Worm (Caenorhabditis elegans): Measurements from ENCODE around the gene famh-136.

The famh-136 gene

ce11 chrIII:8887184-8887801, at the start of gene famh-136 (continued):
- peak; percentile 56 for TF ChIP-seq php-3 (GFP tag; IDR thresholded peaks at IDR 0.05)
- TF ChIP-seq dmd-8 (GFP tag; IDR thresholded peaks at IDR 0.05) = no peak
- peak; percentile 90 for TF ChIP-seq nhr-77 (tag; optimal IDR thresholded peaks at IDR 0.05)
- TF ChIP-seq F49E8.2 (tag; optimal IDR thresholded peaks at IDR 0.05; ENCODE audit: borderline replicate concordance) = peak; percentile 11

ce11 chrIII:8838075-8838474, 49.5 kb upstream of the famh-136 start, which contains the start of gene F44E2.4:
F44E2.4 (minus strand) TSS chrIII:8838424.
- no peak for TF ChIP-seq hlh-11 (tag; optimal IDR thresholded peaks at IDR 0.05)
- TF ChIP-seq D1046.2 (GFP tag; IDR thresholded peaks at IDR 0.05) = no peak

ce11 chrIII:8839813-8840212, 47.7 kb upstream of the famh-136 start:
- TF ChIP-seq nhr-10 (tag; optimal IDR thresholded peaks at IDR 0.05) = no peak
- peak in 1 of 2 experiments; percentile 83 for TF ChIP-seq unc-62 (GFP tag; optimal IDR thresholded peaks at IDR 0.05 in 1 of 2)
- no peak for TF ChIP-seq unc-62 (tag; optimal IDR thresholded peaks at IDR 0.05)

- TF ChIP-seq pha-4 (GFP tag; IDR thresholded peaks at IDR 0.05) = no peak
- no peak for TF ChIP-seq pha-4 (tag; optimal IDR thresholded peaks at IDR 0.05)
- TF ChIP-seq ama-1 (optimal IDR thresholded peaks at IDR 0.05) = no peak
- TF ChIP-seq F44E2.7 (GFP tag; IDR thresholded peaks at IDR 0.05) = no peak
- no peak for TF ChIP-seq nhr-76 (tag; optimal IDR thresholded peaks at IDR 0.05)
- TF ChIP-seq zfp-3 (GFP tag; conservative IDR thresholded peaks at IDR 0.05) = no peak
- no peak for TF ChIP-seq gei-8 (GFP tag; optimal IDR thresholded peaks at IDR 0.05)
- no peak for TF ChIP-seq F26F4.8 (GFP tag; conservative IDR thresholded peaks at IDR 0.05)
- no peak for TF ChIP-seq ztf-7 (tag; optimal IDR thresholded peaks at IDR 0.05)
- TF ChIP-seq ceh-82 (tag; optimal IDR thresholded peaks at IDR 0.05) = no peak
- no peak for TF ChIP-seq snpc-1.2 (GFP tag; IDR thresholded peaks at IDR 0.05)
- TF ChIP-seq nhr-48 (tag; optimal IDR thresholded peaks at IDR 0.05) = no peak
- no peak for TF ChIP-seq fkh-10 (GFP tag; optimal IDR thresholded peaks at IDR 0.05)
- no peak for TF ChIP-seq T26A8.4 (GFP tag; IDR thresholded peaks at IDR 0.05)
- TF ChIP-seq zip-2 (tag; optimal IDR thresholded peaks at IDR 0.05) = no peak
- no peak for TF ChIP-seq lin-29 (GFP tag; IDR thresholded peaks at IDR 0.05)
These were observed 43.4 kb upstream of the famh-136 start for ce11 chrIII:8844137-8844536.

ce11 chrIII:8845114-8845513, 42.4 kb upstream of the famh-136 start, which contains the start of gene F44E2.6:
F44E2.6 (minus strand) TSS chrIII:8845214.
- no peak for TF ChIP-seq mxl-2 (GFP tag; conservative IDR thresholded peaks at IDR 0.05)

- TF ChIP-seq pqm-1 (tag; optimal IDR thresholded peaks at IDR 0.05) = peak; percentile 0
- TF ChIP-seq rbr-2 (tag; optimal IDR thresholded peaks at IDR 0.05) = peak; percentile 42
- peak in 1 of 2 experiments; percentile 82 for TF ChIP-seq lsy-2 (tag; optimal IDR thresholded peaks at IDR 0.05)
- TF ChIP-seq hlh-30 (tag; optimal IDR thresholded peaks at IDR 0.05; ENCODE audit: insufficient read depth) = peak; percentile 35
- peak; percentile 38 for TF ChIP-seq dve-1 (tag; optimal IDR thresholded peaks at IDR 0.05; ENCODE audit: insufficient read depth)
- TF ChIP-seq mes-2 (tag; optimal IDR thresholded peaks at IDR 0.05; ENCODE audit: poor library complexity, severe bottlenecking) = peak; percentile 84
- peak; percentile 34 for TF ChIP-seq nhr-28 (tag; optimal IDR thresholded peaks at IDR 0.05)
- peak; percentile 74 for TF ChIP-seq dpl-1 (GFP tag; optimal IDR thresholded peaks at IDR 0.05)
- TF ChIP-seq nhr-237 (tag; optimal IDR thresholded peaks at IDR 0.05) = no peak
- peak; percentile 39 for TF ChIP-seq mep-1 (tag; optimal IDR thresholded peaks at IDR 0.05)
- no peak for TF ChIP-seq nhr-6 (tag; optimal IDR thresholded peaks at IDR 0.05)
- no peak for TF ChIP-seq Y48G9A.11 (GFP tag; IDR thresholded peaks at IDR 0.05)
- peak; percentile 95 for TF ChIP-seq lin-38 (GFP tag; IDR thresholded peaks at IDR 0.05)
These were observed 39.8 kb upstream of the famh-136 start for ce11 chrIII:8847722-8848121.

Measured in whole organism, L4 larva.